Fruit fly (Drosophila melanogaster) whole organism, larva: ENCODE measurements around the gene CG12362.
A peak's percentile ranks its signal among the peaks of the same experiment; 100 is the strongest.

Experiments
- noc ChIP-seq: fragments of 200-800 bp; sonication (Bioruptor generic); optimal IDR thresholded peaks from 3 replicates; lab custom pipeline; 2019; ENCODE audit warnings: missing biosample characterization, mild to moderate bottlenecking, missing genetic modification characterization, moderate library complexity

CG12362 gene

DNA sequence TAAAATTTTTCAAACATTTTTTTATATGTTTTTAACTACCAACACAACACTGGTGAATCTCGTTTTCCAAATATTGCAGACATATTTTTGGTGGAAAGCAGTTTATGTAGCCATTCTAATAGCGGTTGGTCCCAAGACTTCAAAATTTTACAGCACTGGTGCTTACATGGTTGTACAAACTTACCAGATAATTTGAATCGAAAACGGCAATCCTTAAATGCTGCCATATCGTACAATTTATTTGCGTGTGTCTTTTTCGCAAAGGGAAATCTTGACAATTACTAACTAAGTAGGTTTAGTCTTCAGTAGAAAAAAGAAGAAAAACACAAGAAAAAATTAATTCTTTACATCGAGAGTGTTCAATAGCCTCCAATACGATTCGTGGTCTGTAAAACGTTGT lies at the start of gene CG12362:
TSS of gene CG12362 (plus strand) at position 301 of the 400 bp plus-strand sequence.
- TF ChIP-seq noc, result no peak

- TF ChIP-seq noc, result no peak
Measured at dm6 chr3L:10363298-10364097, 49.1 kb upstream of the CG12362 start.

DNA sequence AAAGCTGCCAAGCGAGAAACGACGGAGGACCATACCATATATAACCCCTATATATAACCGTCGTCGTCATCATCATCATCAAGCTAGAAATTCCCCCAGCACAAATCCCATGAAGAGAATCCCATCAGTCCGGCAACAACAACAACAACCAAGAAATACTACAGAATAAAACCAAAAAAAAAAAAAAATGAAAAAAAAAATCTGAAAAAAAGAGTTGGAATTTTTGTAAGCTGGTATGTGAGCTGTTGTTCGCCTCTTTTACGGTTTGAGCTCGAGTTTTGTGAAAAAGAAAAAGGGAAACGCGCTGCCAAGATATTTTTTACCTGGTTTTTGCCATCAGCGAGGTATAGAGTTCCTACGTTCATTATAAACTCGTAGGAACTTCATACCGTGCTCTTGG lies 47.7 kb upstream of the CG12362 start:
- no peak for TF ChIP-seq noc

dm6 chr3L:10365641-10366275 lies 46.9 kb upstream of the CG12362 start:
- TF ChIP-seq noc, result peak; percentile 8

DNA sequence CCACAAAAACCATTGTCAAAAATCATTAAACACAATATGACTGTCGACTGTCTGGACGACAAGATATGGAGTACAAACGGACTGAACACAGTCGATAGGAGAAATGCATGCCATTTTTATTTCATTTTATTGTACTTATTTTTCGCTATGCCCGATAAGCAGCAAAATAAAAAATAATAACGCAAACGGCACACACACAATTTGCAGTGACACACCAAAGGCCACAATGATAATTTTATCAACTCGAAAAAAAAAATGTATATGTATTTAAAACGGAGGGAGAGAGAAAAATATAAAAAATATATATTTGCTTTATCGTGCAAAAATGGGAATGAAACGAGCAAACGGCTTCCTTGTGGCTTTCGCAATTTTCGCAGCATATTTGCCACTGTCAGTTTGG lies 46.2 kb upstream of the CG12362 start:
- TF ChIP-seq noc, result no peak

DNA sequence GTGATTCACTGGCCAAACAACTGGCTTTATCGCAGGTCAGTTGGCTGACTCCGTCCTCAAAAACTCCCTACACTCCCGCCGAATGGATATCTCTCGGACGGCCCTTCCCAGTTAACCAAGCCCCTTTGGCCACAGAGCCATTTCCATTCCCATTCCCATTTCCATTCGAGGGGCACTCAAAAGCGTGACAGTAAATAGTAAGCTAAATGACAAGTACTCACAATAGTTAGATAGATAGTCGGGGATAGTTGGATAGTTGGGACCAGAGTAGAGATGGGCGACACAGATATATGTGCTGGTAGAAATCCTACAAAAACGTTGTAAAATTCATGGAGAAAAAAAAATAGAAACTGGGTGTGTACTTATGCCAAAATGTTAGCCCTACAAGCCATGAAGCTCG lies 44.9 kb upstream of the CG12362 start:
- TF ChIP-seq noc, result no peak

dm6 chr3L:10368817-10369216 lies 43.8 kb upstream of the CG12362 start:
- TF ChIP-seq noc, result no peak

DNA sequence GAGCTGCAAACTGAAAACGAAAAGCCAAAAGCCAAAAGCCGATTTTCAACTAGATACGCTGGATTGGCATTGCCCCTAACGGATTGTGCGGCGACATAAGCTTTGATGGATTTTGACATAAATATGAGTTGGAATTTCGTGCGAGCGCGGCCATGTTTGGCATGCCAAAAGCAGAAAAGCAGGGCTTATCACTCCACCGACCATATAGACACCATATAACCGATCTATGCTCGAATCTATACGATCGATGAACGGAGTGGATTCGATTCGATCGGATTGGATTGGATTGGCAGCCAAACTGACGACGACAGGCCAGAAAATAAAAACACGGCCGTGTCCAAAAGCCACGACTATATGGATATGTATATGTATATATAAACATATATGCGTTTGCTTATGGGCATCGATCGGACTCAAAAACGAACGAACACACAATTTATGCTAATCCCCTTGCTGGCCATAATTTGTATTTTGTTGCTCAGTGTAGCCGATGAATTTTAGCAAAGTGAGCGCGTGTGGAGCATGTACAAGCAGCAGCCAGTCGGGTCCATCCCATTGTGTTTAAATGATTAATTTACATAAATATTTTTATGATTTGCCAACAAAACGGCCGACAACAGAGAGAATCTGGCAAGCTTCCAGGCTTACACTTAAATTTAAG lies 42.2 kb upstream of the CG12362 start:
- no peak for TF ChIP-seq noc

dm6 chr3L:10371180-10371579 lies 41.4 kb upstream of the CG12362 start:
- no peak for TF ChIP-seq noc

DNA sequence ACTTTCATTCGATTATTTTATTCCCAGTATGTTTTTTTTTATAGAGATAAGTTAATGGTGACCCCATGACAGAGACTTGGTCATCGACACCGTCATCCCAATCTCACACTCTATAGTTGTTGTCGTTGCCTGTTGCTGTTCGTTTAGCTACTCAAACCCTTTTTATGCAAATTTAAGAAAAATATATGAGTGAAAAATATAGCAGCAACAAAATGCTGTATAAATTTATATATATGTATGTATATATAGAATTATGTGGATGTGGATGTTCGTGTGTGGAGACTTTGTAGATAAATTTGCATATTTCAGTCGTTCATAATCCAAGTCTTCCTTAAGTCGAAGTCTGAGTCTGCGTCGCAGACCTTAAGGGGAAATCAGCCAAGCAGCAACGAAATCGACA lies 40.4 kb upstream of the CG12362 start:
- no peak for TF ChIP-seq noc

- no peak for TF ChIP-seq noc
Measured at dm6 chr3L:10372741-10373140, 39.9 kb upstream of the CG12362 start.

DNA sequence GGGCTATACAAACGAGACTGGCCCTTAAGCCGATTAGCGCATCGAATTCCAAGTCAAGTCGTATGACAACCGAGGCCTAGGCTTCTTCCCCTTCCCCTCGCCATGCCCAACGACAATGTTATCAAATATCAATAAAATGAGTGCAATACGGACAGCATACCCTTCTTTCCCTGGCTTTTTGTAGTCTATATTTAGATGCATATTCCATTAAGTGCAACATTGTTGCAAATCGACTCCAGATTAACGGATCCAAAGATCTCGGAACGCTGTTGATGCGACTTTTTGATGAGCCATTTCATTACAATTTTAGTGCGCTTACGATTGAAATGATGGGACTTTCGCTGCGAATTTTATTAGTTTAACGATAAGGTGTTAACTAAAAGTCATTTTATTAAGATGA lies 37.0 kb upstream of the CG12362 start:
- no peak for TF ChIP-seq noc

DNA sequence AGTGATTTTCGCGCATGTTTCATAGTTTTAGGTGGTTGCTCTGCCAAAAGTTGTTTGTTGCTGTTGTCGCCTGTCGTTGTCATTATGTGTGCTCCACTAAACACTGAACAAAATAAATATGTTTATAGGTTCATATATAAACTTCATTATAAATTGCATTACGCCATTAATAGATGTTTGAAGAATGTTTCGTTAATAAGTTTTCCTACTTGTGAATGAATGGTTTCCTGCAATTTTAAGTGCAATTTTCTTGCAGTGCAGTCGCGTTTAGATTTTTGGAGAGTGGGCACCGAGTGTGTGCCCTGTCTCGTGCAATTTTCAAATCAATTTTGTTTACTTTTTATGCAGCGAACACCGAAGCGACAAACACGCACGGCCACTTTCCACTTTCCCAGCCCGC lies 35.9 kb upstream of the CG12362 start:
- TF ChIP-seq noc, result no peak

dm6 chr3L:10377984-10378383 lies 34.6 kb upstream of the CG12362 start:
- no peak for TF ChIP-seq noc

dm6 chr3L:10381275-10381674 lies 31.3 kb upstream of the CG12362 start:
- TF ChIP-seq noc, result peak; percentile 47

dm6 chr3L:10381857-10382256 lies 30.8 kb upstream of the CG12362 start:
- no peak for TF ChIP-seq noc

DNA sequence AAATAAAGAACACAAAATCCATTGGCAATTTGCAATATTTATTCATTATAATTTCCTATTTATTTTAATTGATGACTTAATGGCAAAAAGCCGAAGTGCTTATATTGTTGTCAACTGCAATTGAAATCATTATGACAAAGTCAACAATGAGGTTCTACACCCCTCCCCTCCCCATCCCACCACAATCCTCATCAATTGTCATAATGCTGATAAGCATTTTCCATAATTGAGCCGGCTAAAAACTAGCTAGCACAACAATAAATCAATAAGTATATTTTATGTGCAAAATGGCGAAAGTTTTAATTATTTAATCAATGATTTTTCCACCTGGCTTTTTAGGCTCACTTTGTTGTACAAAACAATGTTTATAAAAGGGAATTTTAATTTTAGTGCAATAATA lies 29.7 kb upstream of the CG12362 start:
- no peak for TF ChIP-seq noc
